Fruit fly (Drosophila melanogaster) whole organism, embryonic: ENCODE data around the gene rasp.
A peak's percentile ranks its signal among the peaks of the same experiment; 100 is the strongest.

Source experiments
- Antp ChIP-seq: fragments of 200-800 bp; sonication (Bioruptor generic); optimal IDR thresholded peaks from 3 replicates; lab custom pipeline; 2016; ENCODE audit warnings: missing biosample characterization, missing genetic modification characterization
- BtbVII ChIP-seq: fragments of 200-800 bp; sonication (Bioruptor generic); optimal IDR thresholded peaks from 3 replicates; lab custom pipeline; 2017; ENCODE audit warnings: missing biosample characterization, mild to moderate bottlenecking, missing genetic modification characterization
- Bteb2 ChIP-seq: fragments of 200-800 bp; sonication (Bioruptor generic); optimal IDR thresholded peaks from 2 replicates; lab custom pipeline; 2016; ENCODE audit warnings: missing biosample characterization, missing genetic modification characterization
- C15 ChIP-seq: fragments of 200-800 bp; sonication (Bioruptor generic); IDR thresholded peaks from 3 replicates; pipeline ENCODE4 v1.3.6; 2022; ENCODE audit warnings: missing biosample characterization, missing genetic modification characterization
- CG1024 ChIP-seq: fragments of 200-800 bp; sonication (Bioruptor generic); IDR thresholded peaks from 2 replicates; pipeline ENCODE4 v1.3.6; 2022; ENCODE audit warnings: missing biosample characterization, missing genetic modification characterization
- CG10274 ChIP-seq: fragments of 200-800 bp; sonication (Bioruptor generic); optimal IDR thresholded peaks from 3 replicates; lab custom pipeline; 2017; ENCODE audit warnings: missing biosample characterization, mild to moderate bottlenecking, missing genetic modification characterization
- CG11456 ChIP-seq: fragments of 200-800 bp; sonication (Bioruptor generic); IDR thresholded peaks from 3 replicates; pipeline ENCODE4 v1.3.6; 2022; ENCODE audit warnings: missing biosample characterization, missing genetic modification characterization
- CG11504 ChIP-seq: fragments of 200-800 bp; sonication (Bioruptor generic); optimal IDR thresholded peaks from 3 replicates; lab custom pipeline; 2019; ENCODE audit warnings: missing biosample characterization, mild to moderate bottlenecking, missing genetic modification characterization, moderate library complexity
- CG11560 ChIP-seq: fragments of 200-800 bp; sonication (Bioruptor generic); IDR thresholded peaks from 3 replicates; pipeline ENCODE4 v1.3.6; 2022; ENCODE audit warnings: missing biosample characterization, missing genetic modification characterization
- CG12071 ChIP-seq: fragments of 200-800 bp; sonication (Bioruptor generic); optimal IDR thresholded peaks from 3 replicates; lab custom pipeline; 2018; ENCODE audit warnings: missing biosample characterization, mild to moderate bottlenecking, missing genetic modification characterization
- CG1233 ChIP-seq: fragments of 200-800 bp; sonication (Bioruptor generic); optimal IDR thresholded peaks from 4 replicates; lab custom pipeline; 2018; ENCODE audit warnings: missing biosample characterization, mild to moderate bottlenecking, missing genetic modification characterization
- CG15601 ChIP-seq: fragments of 200-800 bp; sonication (Bioruptor generic); optimal IDR thresholded peaks from 3 replicates; lab custom pipeline; 2019; ENCODE audit warnings: missing biosample characterization, mild to moderate bottlenecking, missing genetic modification characterization, moderate library complexity
- CG15696 ChIP-seq: fragments of 200-800 bp; sonication (Bioruptor generic); optimal IDR thresholded peaks from 2 replicates; lab custom pipeline; 2019; ENCODE audit warnings: missing biosample characterization, mild to moderate bottlenecking, missing genetic modification characterization, moderate library complexity
- CG1647 ChIP-seq: fragments of 200-800 bp; sonication (Bioruptor generic); optimal IDR thresholded peaks from 3 replicates; lab custom pipeline; 2016; ENCODE audit warnings: missing biosample characterization, missing genetic modification characterization
- CG17568 ChIP-seq: fragments of 200-800 bp; sonication (Bioruptor generic); optimal IDR thresholded peaks from 2 replicates; lab custom pipeline; 2018; ENCODE audit warnings: missing biosample characterization, mild to moderate bottlenecking, missing genetic modification characterization, moderate library complexity
- CG18476 ChIP-seq: fragments of 200-800 bp; sonication (Bioruptor generic); optimal IDR thresholded peaks from 2 replicates; lab custom pipeline; 2016; ENCODE audit warnings: missing biosample characterization, mild to moderate bottlenecking, missing genetic modification characterization
- CG2678 ChIP-seq: fragments of 200-800 bp; sonication (Bioruptor generic); optimal IDR thresholded peaks from 3 replicates; lab custom pipeline; 2019; ENCODE audit warnings: missing biosample characterization, mild to moderate bottlenecking, missing genetic modification characterization, moderate library complexity
- CG34224 ChIP-seq: fragments of 200-800 bp; sonication (Bioruptor generic); IDR thresholded peaks from 3 replicates; pipeline ENCODE4 v1.3.6; 2022; ENCODE audit warnings: missing biosample characterization, missing genetic modification characterization; ENCODE audit not compliant: partially characterized antibody
- CG6175 ChIP-seq: fragments of 200-800 bp; sonication (Bioruptor generic); IDR thresholded peaks from 3 replicates; pipeline ENCODE4 v1.3.6; 2022; ENCODE audit warnings: missing biosample characterization, missing genetic modification characterization
- CG6854 ChIP-seq: fragments of 200-800 bp; sonication (Bioruptor generic); optimal IDR thresholded peaks from 3 replicates; lab custom pipeline; 2017; ENCODE audit warnings: missing biosample characterization, mild to moderate bottlenecking, missing genetic modification characterization
- Chrac-16 ChIP-seq: fragments of 200-800 bp; sonication (Bioruptor generic); optimal IDR thresholded peaks from 3 replicates; lab custom pipeline; 2016; ENCODE audit warnings: missing biosample characterization, missing genetic modification characterization
- D19A ChIP-seq: fragments of 200-800 bp; optimal IDR thresholded peaks from 3 replicates; lab custom pipeline; 2019; ENCODE audit warnings: missing biosample characterization, mild to moderate bottlenecking, missing genetic modification characterization, moderate library complexity
- Deaf1 ChIP-seq: fragments of 200-800 bp; optimal IDR thresholded peaks from 3 replicates; lab custom pipeline; 2019; ENCODE audit warnings: missing biosample characterization, mild to moderate bottlenecking, missing genetic modification characterization, moderate library complexity
- ERR ChIP-seq: fragments of 200-800 bp; sonication (Bioruptor generic); optimal IDR thresholded peaks from 2 replicates; lab custom pipeline; 2016; ENCODE audit warnings: missing biosample characterization, missing genetic modification characterization
- Ets65A ChIP-seq: fragments of 200-800 bp; sonication (Bioruptor generic); peaks from one replicate; lab custom pipeline; 2016; ENCODE audit warnings: missing biosample characterization, missing genetic modification characterization
- GATAe ChIP-seq: fragments of 200-800 bp; sonication (Bioruptor generic); conservative IDR thresholded peaks from 2 replicates; pipeline ENCODE4 v1.3.6; 2022; ENCODE audit warnings: missing biosample characterization, missing genetic modification characterization
- HHEX ChIP-seq: fragments of 200-800 bp; sonication (Bioruptor generic); optimal IDR thresholded peaks from 3 replicates; lab custom pipeline; 2017; ENCODE audit warnings: missing biosample characterization, mild to moderate bottlenecking, missing genetic modification characterization, missing genetic modification reagents
- Hand ChIP-seq: fragments of 200-800 bp; sonication (Bioruptor generic); optimal IDR thresholded peaks from 2 replicates; lab custom pipeline; 2017; ENCODE audit warnings: mild to moderate bottlenecking, missing biosample characterization, missing genetic modification reagents, missing genetic modification characterization
- Lim3 ChIP-seq: fragments of 200-800 bp; sonication (Bioruptor generic); IDR thresholded peaks from 2 replicates; pipeline ENCODE4 v1.3.6; 2022; ENCODE audit warnings: missing biosample characterization, missing genetic modification characterization
- Max ChIP-seq: fragments of 200-800 bp; sonication (Bioruptor generic); optimal IDR thresholded peaks from 2 replicates; lab custom pipeline; 2016; ENCODE audit warnings: missing biosample characterization, mild to moderate bottlenecking, missing genetic modification characterization
- NC2α ChIP-seq: fragments of 200-800 bp; sonication (Bioruptor generic); optimal IDR thresholded peaks from 2 replicates; lab custom pipeline; 2016; ENCODE audit warnings: missing biosample characterization, missing genetic modification characterization
- Oli ChIP-seq: fragments of 200-800 bp; sonication (Bioruptor generic); optimal IDR thresholded peaks from 2 replicates; lab custom pipeline; 2018; ENCODE audit warnings: missing biosample characterization, mild to moderate bottlenecking, missing genetic modification characterization, moderate library complexity
- Rx ChIP-seq: fragments of 200-800 bp; sonication (Bioruptor generic); IDR thresholded peaks from 2 replicates; pipeline ENCODE4 v1.3.6; 2022; ENCODE audit warnings: missing biosample characterization, missing genetic modification characterization
- Trl ChIP-seq, 3 experiments: fragments of >200 bp in 2 of 3; fragments of 200-800 bp in 1 of 3; sonication (Bioruptor generic) in 1 of 3; optimal IDR thresholded peaks; 2 replicates in 1 of 3; 3 replicates in 2 of 3; lab custom pipeline; 2016 to 2017; ENCODE audit warnings: missing biosample characterization in 1 of 3, missing genetic modification characterization in 1 of 3
- Usf ChIP-seq: fragments of 200-800 bp; sonication (Bioruptor generic); optimal IDR thresholded peaks from 2 replicates; lab custom pipeline; 2017; ENCODE audit warnings: missing genotype, missing biosample characterization, missing genetic modification characterization
- bbx ChIP-seq: fragments of 200-800 bp; sonication (Bioruptor generic); IDR thresholded peaks from 2 replicates; pipeline ENCODE4 v1.3.6; 2022; ENCODE audit warnings: missing biosample characterization, missing genetic modification characterization; ENCODE audit not compliant: partially characterized antibody
- crc ChIP-seq: fragments of 200-800 bp; sonication (Bioruptor generic); optimal IDR thresholded peaks from 2 replicates; lab custom pipeline; 2016; ENCODE audit warnings: missing biosample characterization, missing genetic modification characterization
- cwo ChIP-seq: fragments of 200-800 bp; sonication (Bioruptor generic); optimal IDR thresholded peaks from 3 replicates; lab custom pipeline; 2017; ENCODE audit warnings: missing biosample characterization, missing genetic modification characterization, mild to moderate bottlenecking, moderate library complexity, missing genetic modification reagents
- ems ChIP-seq: fragments of 200-800 bp; sonication (Bioruptor generic); optimal IDR thresholded peaks from 3 replicates; lab custom pipeline; 2016; ENCODE audit warnings: missing biosample characterization, missing genetic modification characterization
- fru ChIP-seq: fragments of >200 bp; optimal IDR thresholded peaks from 2 replicates; lab custom pipeline; 2017
- gsb-n ChIP-seq: fragments of 200-800 bp; sonication (Bioruptor generic); optimal IDR thresholded peaks from 3 replicates; lab custom pipeline; 2018; ENCODE audit warnings: missing biosample characterization, mild to moderate bottlenecking, missing genetic modification characterization
- kay ChIP-seq: fragments of 200-800 bp; sonication (Bioruptor generic); optimal IDR thresholded peaks from 2 replicates; lab custom pipeline; 2016; ENCODE audit warnings: missing biosample characterization, missing genetic modification characterization
- lab ChIP-seq: fragments of 200-800 bp; sonication (Bioruptor generic); optimal IDR thresholded peaks from 3 replicates; lab custom pipeline; 2017; ENCODE audit warnings: missing biosample characterization, missing genetic modification characterization, mild to moderate bottlenecking, moderate library complexity, missing genetic modification reagents
- nerfin-2 ChIP-seq: fragments of 200-800 bp; sonication (Bioruptor generic); IDR thresholded peaks from 2 replicates; pipeline ENCODE4 v1.3.6; 2022; ENCODE audit warnings: missing biosample characterization, missing genetic modification characterization; ENCODE audit not compliant: partially characterized antibody
- peb ChIP-seq: fragments of 200-800 bp; sonication (Bioruptor generic); IDR thresholded peaks from 2 replicates; pipeline ENCODE4 v1.3.6; 2022; ENCODE audit warnings: missing biosample characterization, missing genetic modification characterization
- psq ChIP-seq: fragments of 200-800 bp; sonication (Bioruptor generic); optimal IDR thresholded peaks from 2 replicates; lab custom pipeline; 2017; ENCODE audit warnings: missing biosample characterization, missing genetic modification characterization
- seq ChIP-seq: fragments of 200-800 bp; sonication (Bioruptor generic); IDR thresholded peaks from 2 replicates; pipeline ENCODE4 v1.3.6; 2022; ENCODE audit warnings: missing biosample characterization, missing genetic modification characterization
- sr ChIP-seq: fragments of 200-800 bp; sonication (Bioruptor generic); IDR thresholded peaks from 3 replicates; pipeline ENCODE4 v1.3.6; 2022; ENCODE audit warnings: missing biosample characterization, missing genetic modification characterization
- tup ChIP-seq: fragments of 200-800 bp; sonication (Bioruptor generic); optimal IDR thresholded peaks from 2 replicates; lab custom pipeline; 2016; ENCODE audit warnings: missing biosample characterization, mild to moderate bottlenecking, missing genetic modification characterization, moderate library complexity
- zf30C ChIP-seq: fragments of 200-800 bp; sonication (Bioruptor generic); optimal IDR thresholded peaks from 3 replicates; lab custom pipeline; 2018; ENCODE audit warnings: missing biosample characterization, mild to moderate bottlenecking, missing genetic modification characterization

Gene rasp

dm6 chr3L:3178530-3179096, 16.6 kb downstream of the rasp start, which contains the start of the genes MnM and Girdin (continued):
- TF ChIP-seq lab (GFP tag; lab: Kevin White, UChicago) (no peak), GATAe (GFP tag; lab: Robert Waterston, UW) (no peak), CG1233 (no peak), psq (no peak), sr (GFP tag; lab: Robert Waterston, UW) (no peak), CG1024 (no peak), CG11456 (GFP tag; lab: Robert Waterston, UW) (peak; percentile 57; the same call in 2 of the 3 replicates), bbx (GFP tag; lab: Robert Waterston, UW) (peak; percentile 63), ems (GFP tag; lab: Kevin White, UChicago) (peak; percentile 50), kay (GFP tag; lab: Kevin White, UChicago) (peak; percentile 44), CG12071 (GFP tag; lab: Kevin White, UChicago) (no peak), CG6854 (GFP tag; lab: Kevin White, UChicago) (no peak), NC2α (no peak), CG34224 (GFP tag; lab: Robert Waterston, UW) (peak; percentile 74; the same call in 2 of the 3 replicates), ERR (peak; percentile 55), CG17568 (no peak), nerfin-2 (GFP tag; lab: Robert Waterston, UW) (peak; percentile 59), CG1647 (GFP tag; lab: Kevin White, UChicago) (peak; percentile 23), Trl (optimal IDR thresholded peaks at IDR 0.05; lab: Kevin White, UChicago) (peak in 1 of 2 experiments; percentile 22), Trl (GFP tag; optimal IDR thresholded peaks at IDR 0.05; lab: Kevin White, UChicago) (peak; percentile 77), Chrac-16 (GFP tag; lab: Kevin White, UChicago) (peak; percentile 61), tup (GFP tag; lab: Kevin White, UChicago) (no peak), D19A (tag; lab: Kevin White, UChicago) (no peak), Oli (peak; percentile 27), seq (GFP tag; lab: Robert Waterston, UW) (no peak), zf30C (GFP tag; lab: Kevin White, UChicago) (no peak), Ets65A (GFP tag; lab: Kevin White, UChicago) (peak; percentile 98), peb (GFP tag; lab: Robert Waterston, UW) (0 out of 2 replicates have a peak, but pooled peaks have one; percentile 30), HHEX (no peak), Antp (GFP tag; lab: Kevin White, UChicago) (peak; percentile 82), Rx (GFP tag; lab: Robert Waterston, UW) (no peak), gsb-n (tag; lab: Kevin White, UChicago) (peak; percentile 78), fru (no peak), CG11560 (peak; percentile 53; the same call in 1 of the 3 replicates), CG10274 (GFP tag; lab: Kevin White, UChicago) (no peak), CG11504 (tag; lab: Kevin White, UChicago) (no peak), BtbVII (GFP tag; lab: Kevin White, UChicago) (no peak), Max (GFP tag; lab: Kevin White, UChicago) (peak; percentile 43), C15 (GFP tag; lab: Robert Waterston, UW) (no peak), Usf (GFP tag; lab: Kevin White, UChicago) (no peak), Bteb2 (peak; percentile 69), CG15601 (tag; lab: Kevin White, UChicago) (no peak), Hand (GFP tag; lab: Kevin White, UChicago) (no peak), CG6175 (GFP tag; lab: Robert Waterston, UW) (peak; percentile 67; the same call in 2 of the 3 replicates), cwo (GFP tag; lab: Kevin White, UChicago) (no peak), crc (peak; percentile 0), Deaf1 (no peak), CG18476 (GFP tag; lab: Kevin White, UChicago) (no peak), CG2678 (tag; lab: Kevin White, UChicago) (no peak), CG15696 (tag; lab: Kevin White, UChicago) (peak; percentile 41), Lim3 (GFP tag; lab: Robert Waterston, UW) (no peak)
